Fruit fly (Drosophila melanogaster) whole organism, adult: ENCODE results near the gene CG18262.

ENCODE experiments used
- CG11617 ChIP-seq: fragments of 200-800 bp; sonication (Bioruptor generic); optimal IDR thresholded peaks from 2 replicates; lab custom pipeline; 2017; ENCODE audit warnings: mild to moderate bottlenecking, missing biosample characterization, missing genetic modification reagents, missing genetic modification characterization
- CG12768 ChIP-seq: fragments of 200-800 bp; sonication (Bioruptor generic); optimal IDR thresholded peaks from 2 replicates; lab custom pipeline; 2017; ENCODE audit warnings: missing biosample characterization, missing genetic modification characterization, mild to moderate bottlenecking, moderate library complexity, missing genetic modification reagents
- CG14711 ChIP-seq: fragments of 200-800 bp; sonication (Bioruptor generic); optimal IDR thresholded peaks from 2 replicates; lab custom pipeline; 2018; ENCODE audit warnings: missing biosample characterization, mild to moderate bottlenecking, missing genetic modification characterization, moderate library complexity
- CG1620 ChIP-seq: fragments of 200-800 bp; sonication (Bioruptor generic); optimal IDR thresholded peaks from 2 replicates; lab custom pipeline; 2016; ENCODE audit warnings: missing biosample characterization, missing genetic modification characterization
- CG33017 ChIP-seq: fragments of 200-800 bp; sonication (Bioruptor generic); optimal IDR thresholded peaks from 2 replicates; lab custom pipeline; 2018; ENCODE audit warnings: missing biosample characterization, mild to moderate bottlenecking, missing genetic modification characterization, moderate library complexity
- CG5204 ChIP-seq: fragments of 200-800 bp; sonication (Bioruptor generic); optimal IDR thresholded peaks from 2 replicates; lab custom pipeline; 2016; ENCODE audit warnings: missing biosample characterization, missing genetic modification characterization
- CG7045 ChIP-seq: fragments of 200-800 bp; sonication (Bioruptor generic); optimal IDR thresholded peaks from 2 replicates; lab custom pipeline; 2017; ENCODE audit warnings: missing biosample characterization, mild to moderate bottlenecking, missing genetic modification characterization
- CG7101 ChIP-seq: fragments of 200-800 bp; sonication (Bioruptor generic); optimal IDR thresholded peaks from 2 replicates; lab custom pipeline; 2018; ENCODE audit warnings: missing biosample characterization, mild to moderate bottlenecking, missing genetic modification characterization, moderate library complexity
- Clk ChIP-seq: fragments of 200-800 bp; sonication (Bioruptor generic); optimal IDR thresholded peaks from 2 replicates; lab custom pipeline; 2017; ENCODE audit warnings: missing biosample characterization, missing genetic modification characterization
- Crg-1 ChIP-seq: fragments of 200-800 bp; sonication (Bioruptor generic); optimal IDR thresholded peaks from 2 replicates; lab custom pipeline; 2016; ENCODE audit warnings: missing biosample characterization, missing genetic modification characterization
- Hr96 ChIP-seq: fragments of 200-800 bp; sonication (Bioruptor generic); optimal IDR thresholded peaks from 2 replicates; lab custom pipeline; 2016; ENCODE audit warnings: missing biosample characterization, missing genetic modification characterization
- Mnt ChIP-seq: fragments of 200-800 bp; sonication (Bioruptor generic); optimal IDR thresholded peaks from 2 replicates; lab custom pipeline; 2016; ENCODE audit warnings: missing biosample characterization, mild to moderate bottlenecking, missing genetic modification characterization
- bab1 ChIP-seq: fragments of 200-800 bp; sonication (Bioruptor generic); optimal IDR thresholded peaks from 3 replicates; lab custom pipeline; 2019; ENCODE audit warnings: missing biosample characterization, mild to moderate bottlenecking, missing genetic modification characterization, moderate library complexity
- cic ChIP-seq: fragments of 200-800 bp; sonication (Bioruptor generic); optimal IDR thresholded peaks from 2 replicates; lab custom pipeline; 2017; ENCODE audit warnings: missing biosample characterization, mild to moderate bottlenecking, missing genetic modification characterization, moderate library complexity
- cnc ChIP-seq, 2 experiments: fragments of >200 bp; optimal IDR thresholded peaks; 2 replicates each; lab custom pipeline; 2017
- kay ChIP-seq: fragments of 200-800 bp; sonication (Bioruptor generic); peaks from one replicate; lab custom pipeline; 2016; ENCODE audit warnings: missing biosample characterization, missing genetic modification characterization, borderline replicate concordance
- ovo ChIP-seq: fragments of 200-800 bp; sonication (Bioruptor generic); optimal IDR thresholded peaks from 2 replicates; lab custom pipeline; 2016; ENCODE audit warnings: missing biosample characterization, missing genetic modification characterization
- pad ChIP-seq: fragments of 200-800 bp; sonication (Bioruptor generic); optimal IDR thresholded peaks from 3 replicates; lab custom pipeline; 2017; ENCODE audit warnings: missing biosample characterization, missing genetic modification characterization, mild to moderate bottlenecking, moderate library complexity, missing genetic modification reagents
- tj ChIP-seq: fragments of 200-800 bp; sonication (Bioruptor generic); optimal IDR thresholded peaks from 3 replicates; lab custom pipeline; 2017; ENCODE audit warnings: missing biosample characterization, mild to moderate bottlenecking, missing genetic modification characterization, moderate library complexity

The CG18262 gene

dm6 chrX:8194559-8194958 is 41.8 kb downstream of the CG18262 start:
- TF ChIP-seq CG12768 (no peak), CG11617 (GFP tag; lab: Kevin White, UChicago) (no peak), CG7101 (tag; lab: Kevin White, UChicago) (no peak), pad (no peak)

- no peak for TF ChIP-seq bab1 (GFP tag; lab: Kevin White, UChicago)
- no peak for TF ChIP-seq ovo (GFP tag; lab: Kevin White, UChicago)
- TF ChIP-seq tj (GFP tag; lab: Kevin White, UChicago) = no peak
- TF ChIP-seq Mnt = no peak
- no peak for TF ChIP-seq cic (GFP tag; lab: Kevin White, UChicago)
- TF ChIP-seq pad = no peak
- TF ChIP-seq CG1620 (GFP tag; lab: Kevin White, UChicago) = no peak
- TF ChIP-seq CG33017 (tag; lab: Kevin White, UChicago) = no peak
- no peak for TF ChIP-seq CG5204 (GFP tag; lab: Kevin White, UChicago)
Measured at dm6 chrX:8195449-8196156, 42.9 kb downstream of the CG18262 start.

- TF ChIP-seq CG12768 (no peak), CG7101 (tag; lab: Kevin White, UChicago) (no peak), Hr96 (no peak), Crg-1 (GFP tag; lab: Kevin White, UChicago) (no peak), CG11617 (GFP tag; lab: Kevin White, UChicago) (no peak), ovo (GFP tag; lab: Kevin White, UChicago) (no peak), pad (no peak), CG5204 (GFP tag; lab: Kevin White, UChicago) (no peak), CG7045 (no peak), cic (GFP tag; lab: Kevin White, UChicago) (no peak), bab1 (GFP tag; lab: Kevin White, UChicago) (no peak), Mnt (no peak), kay (GFP tag; lab: Kevin White, UChicago) (no peak), CG14711 (tag; lab: Kevin White, UChicago) (no peak), CG33017 (tag; lab: Kevin White, UChicago) (no peak), cnc (optimal IDR thresholded peaks at IDR 0.05; lab: Kevin White, UChicago) (no peak), Clk (GFP tag; lab: Kevin White, UChicago) (no peak)
Measured at dm6 chrX:8196157-8196526, 43.4 kb downstream of the CG18262 start.

- no peak for TF ChIP-seq CG14711 (tag; lab: Kevin White, UChicago)
Measured at dm6 chrX:8196598-8197228, 44.0 kb downstream of the CG18262 start.

dm6 chrX:8198935-8199580 is 46.3 kb downstream of the CG18262 start:
- TF ChIP-seq ovo (GFP tag; lab: Kevin White, UChicago) (no peak), CG7045 (peak; percentile 24), kay (GFP tag; lab: Kevin White, UChicago) (peak; percentile 31), Mnt (peak; percentile 51), CG33017 (tag; lab: Kevin White, UChicago) (no peak), cnc (optimal IDR thresholded peaks at IDR 0.05; lab: Kevin White, UChicago) (no peak), tj (GFP tag; lab: Kevin White, UChicago) (peak; percentile 84), cic (GFP tag; lab: Kevin White, UChicago) (peak; percentile 36), CG14711 (tag; lab: Kevin White, UChicago) (no peak)

dm6 chrX:8202724-8203362 is 50.1 kb downstream of the CG18262 start:
- no peak for TF ChIP-seq Clk (GFP tag; lab: Kevin White, UChicago)
- peak; percentile 35 for TF ChIP-seq tj (GFP tag; lab: Kevin White, UChicago)
